Fruit fly (Drosophila melanogaster): ENCODE results near the gene ND-13A.

The ND-13A gene

dm6 chr2L:5103733-5104132, 3.6 kb upstream of the ND-13A start:
- TF ChIP-seq CG8478 (optimal IDR thresholded peaks at IDR 0.05) (no peak), CTCF (optimal IDR thresholded peaks at IDR 0.05) (no peak)

- no peak for TF ChIP-seq CG8478 (optimal IDR thresholded peaks at IDR 0.05)
Observed at dm6 chr2L:5100577-5100976, 489 bp upstream of the ND-13A start, which contains the start of gene Msp300. Msp300 (plus strand) TSS chr2L:5100877.

- TF ChIP-seq CG8478 (optimal IDR thresholded peaks at IDR 0.05) (no peak), CTCF (optimal IDR thresholded peaks at IDR 0.05) (no peak)
Observed at dm6 chr2L:5096761-5097160, 3.3 kb downstream of the ND-13A start.

- TF ChIP-seq CG8478 (optimal IDR thresholded peaks at IDR 0.05) (no peak), CTCF (optimal IDR thresholded peaks at IDR 0.05) (no peak)
Observed at dm6 chr2L:5096222-5096621, 3.9 kb downstream of the ND-13A start, which contains the start of gene CG4230. CG4230 (plus strand) TSS chr2L:5096227.

dm6 chr2L:5095350-5095962, 4.6 kb downstream of the ND-13A start:
- TF ChIP-seq CTCF (optimal IDR thresholded peaks at IDR 0.05) (no peak), CG8478 (optimal IDR thresholded peaks at IDR 0.05) (no peak)

- TF ChIP-seq CG8478 (optimal IDR thresholded peaks at IDR 0.05) (no peak), CTCF (optimal IDR thresholded peaks at IDR 0.05) (no peak)
Observed at dm6 chr2L:5093772-5094350, 6.2 kb downstream of the ND-13A start, which contains the start of gene CG5828. CG5828 (plus strand) TSS chr2L:5093976.

dm6 chr2L:5092992-5093695, 6.9 kb downstream of the ND-13A start, which contains the start of gene Pgant5:
Pgant5 (minus strand) TSS chr2L:5093592.
- TF ChIP-seq CTCF (optimal IDR thresholded peaks at IDR 0.05): no peak
- TF ChIP-seq CG8478 (optimal IDR thresholded peaks at IDR 0.05): no peak

dm6 chr2L:5092597-5092991, 7.5 kb downstream of the ND-13A start:
- TF ChIP-seq CTCF (optimal IDR thresholded peaks at IDR 0.05): no peak
- TF ChIP-seq CG8478 (optimal IDR thresholded peaks at IDR 0.05): no peak

- TF ChIP-seq CTCF (optimal IDR thresholded peaks at IDR 0.05): no peak
- no peak for TF ChIP-seq CG8478 (optimal IDR thresholded peaks at IDR 0.05)
Observed at dm6 chr2L:5092145-5092544, 7.9 kb downstream of the ND-13A start.

dm6 chr2L:5090352-5090751, 9.7 kb downstream of the ND-13A start:
- TF ChIP-seq CTCF (optimal IDR thresholded peaks at IDR 0.05) (no peak), CG8478 (optimal IDR thresholded peaks at IDR 0.05) (no peak)

dm6 chr2L:5089642-5090041, 10.4 kb downstream of the ND-13A start:
- TF ChIP-seq CTCF (optimal IDR thresholded peaks at IDR 0.05) (no peak), CG8478 (optimal IDR thresholded peaks at IDR 0.05) (no peak)

- TF ChIP-seq CTCF (optimal IDR thresholded peaks at IDR 0.05): no peak
- TF ChIP-seq CG8478 (optimal IDR thresholded peaks at IDR 0.05): no peak
Observed at dm6 chr2L:5088649-5089270, 11.3 kb downstream of the ND-13A start.

- no peak for TF ChIP-seq CG8478 (optimal IDR thresholded peaks at IDR 0.05)
- no peak for TF ChIP-seq CTCF (optimal IDR thresholded peaks at IDR 0.05)
Observed at dm6 chr2L:5086905-5087522, 13.1 kb downstream of the ND-13A start.

- TF ChIP-seq CG8478 (optimal IDR thresholded peaks at IDR 0.05) (no peak), CTCF (optimal IDR thresholded peaks at IDR 0.05) (no peak)
Observed at dm6 chr2L:5085561-5085960, 14.5 kb downstream of the ND-13A start.

dm6 chr2L:5084586-5085257, 15.4 kb downstream of the ND-13A start:
- TF ChIP-seq CTCF (optimal IDR thresholded peaks at IDR 0.05) (no peak), CG8478 (optimal IDR thresholded peaks at IDR 0.05) (no peak)
